Worm (Caenorhabditis elegans) whole organism, L4 larva: ENCODE results near the gene C30B5.2.

Experiments
- mdl-1 ChIP-seq, 2 experiments: fragments of 150-350 bp in 1 of 2; sonication (generic microtip) in 1 of 2; optimal IDR thresholded peaks; 2 replicates each; lab custom pipeline; 2014 to 2017; ENCODE audit warnings: missing biosample characterization in 2 of 2, missing genetic modification characterization in 2 of 2
- snpc-4 ChIP-seq: fragments of 150-350 bp; optimal IDR thresholded peaks from 2 replicates; lab custom pipeline; 2014; ENCODE audit warnings: missing biosample characterization, missing genetic modification characterization
- unc-62 ChIP-seq, 3 experiments: fragments of 150-350 bp in 1 of 3; sonication (generic microtip); optimal IDR thresholded peaks in 2 of 3; peaks in 1 of 3; 1 replicate in 1 of 3; 2 replicates in 2 of 3; lab custom pipeline; 2014 to 2017; ENCODE audit warnings: missing biosample characterization in 3 of 3, missing genetic modification characterization in 3 of 3, missing genetic modification reagents in 3 of 3, missing genotype in 1 of 3
- ztf-11 ChIP-seq: fragments of 150-350 bp; optimal IDR thresholded peaks from 2 replicates; lab custom pipeline; 2014; ENCODE audit warnings: missing biosample characterization, missing genetic modification characterization

DNA sequence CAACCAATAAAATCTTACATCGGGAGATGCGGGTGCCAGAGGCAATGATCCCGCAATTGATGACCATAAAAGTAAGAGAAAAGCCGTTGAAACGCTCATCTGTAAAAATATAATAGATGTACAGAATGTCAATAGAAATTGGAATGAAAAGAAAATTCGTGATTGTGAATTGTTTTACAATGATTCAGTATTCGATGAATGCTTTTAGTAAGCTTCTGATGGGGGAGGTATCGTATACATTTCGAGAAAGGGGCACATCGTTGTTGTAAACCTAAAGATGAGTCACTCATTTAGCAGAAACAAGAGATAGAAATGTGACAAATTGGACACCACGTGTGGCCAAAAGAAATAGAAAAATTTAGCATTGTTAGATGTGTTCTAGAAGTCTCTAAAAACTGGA is 25.6 kb downstream of the C30B5.2 start, which contains the start of gene C30B5.6:
- no peak for TF ChIP-seq ztf-11 (tag; lab: Kevin White, UChicago)
- no peak for TF ChIP-seq snpc-4 (tag; lab: Kevin White, UChicago)
- no peak for TF ChIP-seq mdl-1 (tag; optimal IDR thresholded peaks at IDR 0.05; lab: Kevin White, UChicago)
- TF ChIP-seq unc-62 (GFP tag; optimal IDR thresholded peaks at IDR 0.05 in 1 of 2; lab: Kevin White, UChicago): no peak
- no peak for TF ChIP-seq unc-62 (tag; optimal IDR thresholded peaks at IDR 0.05; lab: Kevin White, UChicago)
